Worm (Caenorhabditis elegans) whole organism, L4 larva: ENCODE results near the gene fipr-2.

Source experiments
- ceh-82 ChIP-seq: sonication (generic microtip); optimal IDR thresholded peaks from 2 replicates; lab custom pipeline; 2017; ENCODE audit warnings: missing biosample characterization, missing genetic modification characterization
- ces-1 ChIP-seq: fragments of 150-350 bp; sonication (generic microtip); optimal IDR thresholded peaks from 4 replicates; lab custom pipeline; 2014; ENCODE audit warnings: missing biosample characterization, missing genetic modification reagents, missing genetic modification characterization
- lin-15B ChIP-seq: fragments of 150-350 bp; sonication (generic microtip); optimal IDR thresholded peaks from 3 replicates; lab custom pipeline; 2014; ENCODE audit warnings: missing biosample characterization, missing genetic modification characterization
- madf-9 ChIP-seq: fragments of 200-800 bp; sonication (Bioruptor generic); conservative IDR thresholded peaks from 2 replicates; pipeline ENCODE4 v1.3.6; 2022; ENCODE audit warnings: missing genetic modification reagents, missing genetic modification characterization, missing compliant biosample characterization
- mdl-1 ChIP-seq, 2 experiments: fragments of 150-350 bp in 1 of 2; sonication (generic microtip) in 1 of 2; optimal IDR thresholded peaks; 2 replicates each; lab custom pipeline; 2014 to 2017; ENCODE audit warnings: missing biosample characterization in 2 of 2, missing genetic modification characterization in 2 of 2
- skn-1 ChIP-seq: fragments of 150-350 bp; optimal IDR thresholded peaks from 2 replicates; lab custom pipeline; 2014; ENCODE audit warnings: missing biosample characterization, missing genetic modification characterization
- snpc-4 ChIP-seq: fragments of 150-350 bp; optimal IDR thresholded peaks from 2 replicates; lab custom pipeline; 2014; ENCODE audit warnings: missing biosample characterization, missing genetic modification characterization
- zag-1 ChIP-seq: fragments of 150-350 bp; optimal IDR thresholded peaks from 2 replicates; lab custom pipeline; 2014; ENCODE audit warnings: missing biosample characterization, missing genetic modification characterization

DNA sequence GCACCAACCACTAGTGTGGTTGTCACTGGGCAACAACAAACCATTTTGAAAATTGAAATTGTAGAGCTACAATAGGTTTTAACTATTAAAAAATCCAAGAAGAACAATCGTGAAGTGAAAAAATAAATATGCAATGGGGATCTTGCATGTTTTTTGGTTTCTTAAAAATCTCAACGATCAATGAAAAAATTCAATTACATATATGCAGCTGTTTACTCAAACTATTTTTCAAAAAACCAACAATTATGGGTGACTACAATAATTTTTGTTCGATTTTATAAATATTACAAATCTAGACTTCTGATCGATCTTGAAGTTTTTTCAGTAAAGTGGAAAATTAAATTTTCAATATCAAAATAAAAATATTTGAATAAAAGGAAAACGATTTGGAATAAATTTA, 43.4 kb downstream of the fipr-2 start, which contains the start of gene cdr-4:
- no peak for TF ChIP-seq madf-9 (GFP tag; lab: Robert Waterston, UW)
- TF ChIP-seq snpc-4 = no peak
- no peak for TF ChIP-seq lin-15B (tag; lab: Kevin White, UChicago)
- no peak for TF ChIP-seq zag-1
- TF ChIP-seq ceh-82 (tag; lab: Kevin White, UChicago) = no peak
- TF ChIP-seq ces-1 = no peak
- TF ChIP-seq mdl-1 (tag; optimal IDR thresholded peaks at IDR 0.05; lab: Kevin White, UChicago) = no peak
- TF ChIP-seq skn-1 (tag; lab: Kevin White, UChicago) = no peak
